Worm (Caenorhabditis elegans): ENCODE data around the gene B0361.11.

DNA sequence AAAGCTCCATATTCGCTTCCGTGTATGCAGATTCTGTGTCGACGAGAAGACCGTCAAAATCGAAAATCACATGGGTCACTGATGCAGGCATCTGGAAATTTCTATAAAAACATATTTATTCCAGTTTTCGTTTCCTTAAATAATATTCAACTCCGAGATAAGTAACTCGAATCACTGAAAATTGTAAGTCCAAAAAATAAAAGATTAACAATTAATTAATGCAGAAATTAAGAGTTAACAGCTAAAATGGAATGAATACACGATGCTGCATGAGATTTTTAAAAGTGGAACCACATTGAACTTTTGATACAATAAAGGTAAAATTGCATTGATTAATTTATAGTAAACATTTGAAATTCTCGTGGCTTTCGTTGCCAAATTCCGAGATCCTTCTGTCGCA lies 46.6 kb upstream of the B0361.11 start, which contains the start of gene R151.10:
- TF ChIP-seq F13H6.1 (tag; optimal IDR thresholded peaks at IDR 0.05): no peak
- TF ChIP-seq pat-9 (tag; optimal IDR thresholded peaks at IDR 0.05): no peak
- no peak for TF ChIP-seq ceh-2 (tag; optimal IDR thresholded peaks at IDR 0.05)
- TF ChIP-seq pag-3 (tag; optimal IDR thresholded peaks at IDR 0.05; ENCODE audit: borderline replicate concordance): no peak
- TF ChIP-seq elt-4 (tag; optimal IDR thresholded peaks at IDR 0.05): no peak
- TF ChIP-seq nhr-11 (tag; optimal IDR thresholded peaks at IDR 0.05): no peak
- TF ChIP-seq hlh-6 (tag; optimal IDR thresholded peaks at IDR 0.05): no peak
- no peak for TF ChIP-seq fkh-10 (GFP tag; optimal IDR thresholded peaks at IDR 0.05)
- no peak for TF ChIP-seq hlh-8 (tag; optimal IDR thresholded peaks at IDR 0.05)
- TF ChIP-seq pha-4 (tag; optimal IDR thresholded peaks at IDR 0.05): no peak
